Fruit fly (Drosophila melanogaster) whole organism, embryonic: Measurements from ENCODE around the gene Scr.

ENCODE experiments used
- ATbp ChIP-seq: fragments of 200-800 bp; sonication (Bioruptor generic); optimal IDR thresholded peaks from 2 replicates; lab custom pipeline; 2017; ENCODE audit warnings: missing biosample characterization, mild to moderate bottlenecking, missing genetic modification characterization, missing genetic modification reagents
- Atf6 ChIP-seq: fragments of 200-800 bp; sonication (Bioruptor generic); IDR thresholded peaks from 2 replicates; pipeline ENCODE4 v1.3.6; 2022; ENCODE audit warnings: missing biosample characterization, missing genetic modification characterization
- BEAF-32 ChIP-seq: fragments of 200-800 bp; sonication (Bioruptor generic); optimal IDR thresholded peaks from 3 replicates; lab custom pipeline; 2017; ENCODE audit warnings: missing biosample characterization, missing genetic modification characterization, mild to moderate bottlenecking, moderate library complexity, missing genetic modification reagents
- Bdp1 ChIP-seq: fragments of 200-800 bp; sonication (Bioruptor generic); optimal IDR thresholded peaks from 3 replicates; lab custom pipeline; 2016; ENCODE audit warnings: missing biosample characterization, missing genetic modification characterization
- CG10209 ChIP-seq: fragments of 200-800 bp; sonication (Bioruptor generic); optimal IDR thresholded peaks from 3 replicates; lab custom pipeline; 2017; ENCODE audit warnings: missing biosample characterization, mild to moderate bottlenecking, missing genetic modification characterization, missing genetic modification reagents
- CG11456 ChIP-seq: fragments of 200-800 bp; sonication (Bioruptor generic); IDR thresholded peaks from 3 replicates; pipeline ENCODE4 v1.3.6; 2022; ENCODE audit warnings: missing biosample characterization, missing genetic modification characterization
- CG11504 ChIP-seq: fragments of 200-800 bp; sonication (Bioruptor generic); optimal IDR thresholded peaks from 3 replicates; lab custom pipeline; 2019; ENCODE audit warnings: missing biosample characterization, mild to moderate bottlenecking, missing genetic modification characterization, moderate library complexity
- CG13287 ChIP-seq: fragments of 200-800 bp; sonication (Bioruptor generic); IDR thresholded peaks from 2 replicates; pipeline ENCODE4 v1.3.6; 2022; ENCODE audit warnings: missing biosample characterization, missing genetic modification characterization; ENCODE audit not compliant: partially characterized antibody
- CG14860 ChIP-seq: fragments of 200-800 bp; sonication (Bioruptor generic); IDR thresholded peaks from 3 replicates; pipeline ENCODE4 v1.3.6; 2022; ENCODE audit warnings: missing biosample characterization, missing genetic modification characterization; ENCODE audit not compliant: partially characterized antibody
- CG14965 ChIP-seq: fragments of 200-800 bp; sonication (Bioruptor generic); optimal IDR thresholded peaks from 2 replicates; lab custom pipeline; 2016; ENCODE audit warnings: missing biosample characterization, missing genetic modification characterization, borderline replicate concordance
- CG15011 ChIP-seq: fragments of 200-800 bp; sonication (Bioruptor generic); optimal IDR thresholded peaks from 3 replicates; lab custom pipeline; 2018; ENCODE audit warnings: missing biosample characterization, mild to moderate bottlenecking, missing genetic modification characterization
- CG15601 ChIP-seq: fragments of 200-800 bp; sonication (Bioruptor generic); optimal IDR thresholded peaks from 3 replicates; lab custom pipeline; 2019; ENCODE audit warnings: missing biosample characterization, mild to moderate bottlenecking, missing genetic modification characterization, moderate library complexity
- CG15696 ChIP-seq: fragments of 200-800 bp; sonication (Bioruptor generic); optimal IDR thresholded peaks from 2 replicates; lab custom pipeline; 2019; ENCODE audit warnings: missing biosample characterization, mild to moderate bottlenecking, missing genetic modification characterization, moderate library complexity
- CG1603 ChIP-seq: fragments of 200-800 bp; sonication (Bioruptor generic); optimal IDR thresholded peaks from 2 replicates; lab custom pipeline; 2019; ENCODE audit warnings: missing biosample characterization, mild to moderate bottlenecking, missing genetic modification characterization, moderate library complexity
- CG18619 ChIP-seq: fragments of 200-800 bp; sonication (Bioruptor generic); optimal IDR thresholded peaks from 3 replicates; lab custom pipeline; 2017; ENCODE audit warnings: missing biosample characterization, mild to moderate bottlenecking, missing genetic modification characterization
- CG30020 ChIP-seq: fragments of 200-800 bp; optimal IDR thresholded peaks from 2 replicates; lab custom pipeline; 2019; ENCODE audit warnings: missing biosample characterization, mild to moderate bottlenecking, missing genetic modification characterization, moderate library complexity
- CG4730 ChIP-seq: fragments of 200-800 bp; sonication (Bioruptor generic); IDR thresholded peaks from 2 replicates; pipeline ENCODE4 v1.3.6; 2022; ENCODE audit warnings: missing biosample characterization, missing genetic modification characterization
- CG7271 ChIP-seq: fragments of 200-800 bp; sonication (Bioruptor generic); optimal IDR thresholded peaks from 2 replicates; lab custom pipeline; 2018; ENCODE audit warnings: missing biosample characterization, mild to moderate bottlenecking, missing genetic modification characterization, moderate library complexity
- D19B ChIP-seq: fragments of 200-800 bp; sonication (Bioruptor generic); optimal IDR thresholded peaks from 2 replicates; lab custom pipeline; 2017; ENCODE audit warnings: missing biosample characterization, mild to moderate bottlenecking, missing genetic modification characterization
- Eip74EF ChIP-seq, 2 experiments: fragments of 200-800 bp in 1 of 2; fragments of >200 bp in 1 of 2; sonication (Bioruptor generic) in 1 of 2; optimal IDR thresholded peaks; 2 replicates each; lab custom pipeline; 2017 to 2019; ENCODE audit warnings: missing biosample characterization in 2 of 2, missing genetic modification characterization in 2 of 2, mild to moderate bottlenecking in 1 of 2, moderate library complexity in 1 of 2
- Elba2 ChIP-seq: fragments of 200-800 bp; sonication (Bioruptor generic); optimal IDR thresholded peaks from 3 replicates; lab custom pipeline; 2016; ENCODE audit warnings: missing biosample characterization, missing genetic modification characterization
- Fer2 ChIP-seq: fragments of 200-800 bp; sonication (Bioruptor generic); optimal IDR thresholded peaks from 2 replicates; lab custom pipeline; 2018; ENCODE audit warnings: missing biosample characterization, mild to moderate bottlenecking, missing genetic modification characterization, moderate library complexity
- Lhr ChIP-seq: fragments of 200-800 bp; sonication (Bioruptor generic); optimal IDR thresholded peaks from 3 replicates; lab custom pipeline; 2017; ENCODE audit warnings: mild to moderate bottlenecking, missing biosample characterization, missing genetic modification reagents, missing genetic modification characterization
- Lim3 ChIP-seq: fragments of 200-800 bp; sonication (Bioruptor generic); IDR thresholded peaks from 2 replicates; pipeline ENCODE4 v1.3.6; 2022; ENCODE audit warnings: missing biosample characterization, missing genetic modification characterization
- MTF-1 ChIP-seq: fragments of 200-800 bp; sonication (Bioruptor generic); optimal IDR thresholded peaks from 2 replicates; lab custom pipeline; 2018; ENCODE audit warnings: missing biosample characterization, mild to moderate bottlenecking, missing genetic modification characterization, borderline replicate concordance
- NK7.1 ChIP-seq: fragments of 200-800 bp; sonication (Bioruptor generic); optimal IDR thresholded peaks from 3 replicates; lab custom pipeline; 2016; ENCODE audit warnings: missing biosample characterization, missing genetic modification characterization
- Pdp1 ChIP-seq, 2 experiments: fragments of 200-800 bp; sonication (Bioruptor generic); optimal IDR thresholded peaks; 3 replicates each; lab custom pipeline; 2016; ENCODE audit warnings: missing biosample characterization in 2 of 2, missing genetic modification characterization in 2 of 2, mild to moderate bottlenecking in 1 of 2, moderate library complexity in 1 of 2
- Xbp1 ChIP-seq: fragments of 200-800 bp; sonication (Bioruptor generic); optimal IDR thresholded peaks from 3 replicates; lab custom pipeline; 2016; ENCODE audit warnings: missing biosample characterization, mild to moderate bottlenecking, missing genetic modification characterization
- ac ChIP-seq: fragments of 200-800 bp; sonication (Bioruptor generic); optimal IDR thresholded peaks from 3 replicates; lab custom pipeline; 2017; ENCODE audit warnings: missing biosample characterization, mild to moderate bottlenecking, missing genetic modification characterization
- amos ChIP-seq: fragments of 200-800 bp; sonication (Bioruptor generic); IDR thresholded peaks from 2 replicates; pipeline ENCODE4 v1.3.6; 2022; ENCODE audit warnings: missing biosample characterization, missing genetic modification characterization; ENCODE audit not compliant: partially characterized antibody
- ase ChIP-seq: fragments of 200-800 bp; sonication (Bioruptor generic); IDR thresholded peaks from 3 replicates; pipeline ENCODE4 v1.3.6; 2022; ENCODE audit warnings: missing biosample characterization, missing genetic modification characterization
- bigmax ChIP-seq: fragments of 200-800 bp; sonication (Bioruptor generic); optimal IDR thresholded peaks from 2 replicates; lab custom pipeline; 2018; ENCODE audit warnings: missing biosample characterization, mild to moderate bottlenecking, missing genetic modification characterization
- cato ChIP-seq: fragments of 200-800 bp; sonication (Bioruptor generic); optimal IDR thresholded peaks from 2 replicates; lab custom pipeline; 2016; ENCODE audit warnings: missing biosample characterization, missing genetic modification characterization, borderline replicate concordance
- chinmo ChIP-seq: fragments of 200-800 bp; sonication (Bioruptor generic); IDR thresholded peaks from 4 replicates; pipeline ENCODE4 v1.3.6; 2022; ENCODE audit warnings: missing biosample characterization, missing genetic modification characterization; ENCODE audit not compliant: partially characterized antibody
- corto ChIP-seq: fragments of 200-800 bp; sonication (Bioruptor generic); optimal IDR thresholded peaks from 2 replicates; lab custom pipeline; 2016; ENCODE audit warnings: missing biosample characterization, mild to moderate bottlenecking, missing genetic modification characterization, moderate library complexity
- disco-r ChIP-seq: fragments of 200-800 bp; sonication (Bioruptor generic); optimal IDR thresholded peaks from 2 replicates; lab custom pipeline; 2016; ENCODE audit warnings: missing biosample characterization, missing genetic modification characterization
- gce ChIP-seq: fragments of 200-800 bp; sonication (Bioruptor generic); IDR thresholded peaks from 3 replicates; pipeline ENCODE4 v1.3.6; 2022; ENCODE audit warnings: missing biosample characterization, missing genetic modification characterization
- her ChIP-seq: fragments of 200-800 bp; sonication (Bioruptor generic); optimal IDR thresholded peaks from 2 replicates; lab custom pipeline; 2016; ENCODE audit warnings: missing biosample characterization, missing genetic modification characterization
- insv ChIP-seq, 2 experiments: fragments of 200-800 bp; sonication (Bioruptor generic); optimal IDR thresholded peaks; 3 replicates each; lab custom pipeline; 2016 to 2018; ENCODE audit warnings: missing biosample characterization in 2 of 2, missing genetic modification characterization in 2 of 2
- jing ChIP-seq: fragments of 200-800 bp; sonication (Bioruptor generic); optimal IDR thresholded peaks from 2 replicates; lab custom pipeline; 2018; ENCODE audit warnings: missing biosample characterization, mild to moderate bottlenecking, missing genetic modification characterization
- knrl ChIP-seq: fragments of 200-800 bp; sonication (Bioruptor generic); IDR thresholded peaks from 3 replicates; pipeline ENCODE4 v1.3.6; 2022; ENCODE audit warnings: missing biosample characterization, missing genetic modification characterization; ENCODE audit not compliant: partially characterized antibody
- nau ChIP-seq: fragments of 200-800 bp; sonication (Bioruptor generic); optimal IDR thresholded peaks from 3 replicates; lab custom pipeline; 2017; ENCODE audit warnings: missing biosample characterization, mild to moderate bottlenecking, missing genetic modification characterization, missing genetic modification reagents
- phol ChIP-seq: fragments of 200-800 bp; sonication (Bioruptor generic); optimal IDR thresholded peaks from 3 replicates; lab custom pipeline; 2018; ENCODE audit warnings: missing biosample characterization, mild to moderate bottlenecking, missing genetic modification characterization, moderate library complexity
- pita ChIP-seq: fragments of 200-800 bp; sonication (Bioruptor generic); optimal IDR thresholded peaks from 2 replicates; lab custom pipeline; 2017; ENCODE audit warnings: missing biosample characterization, mild to moderate bottlenecking, missing genetic modification characterization
- pzg ChIP-seq: fragments of 200-800 bp; sonication (Bioruptor generic); optimal IDR thresholded peaks from 3 replicates; lab custom pipeline; 2018; ENCODE audit warnings: missing biosample characterization, mild to moderate bottlenecking, missing genetic modification characterization, moderate library complexity
- sd ChIP-seq: fragments of 200-800 bp; sonication (Bioruptor generic); optimal IDR thresholded peaks from 3 replicates; lab custom pipeline; 2018; ENCODE audit warnings: missing biosample characterization, mild to moderate bottlenecking, missing genetic modification characterization, moderate library complexity
- stc ChIP-seq: fragments of 200-800 bp; sonication (Bioruptor generic); IDR thresholded peaks from 2 replicates; pipeline ENCODE4 v1.3.6; 2022; ENCODE audit warnings: missing biosample characterization, missing genetic modification characterization
- tll ChIP-seq, 2 experiments: fragments of 200-800 bp in 1 of 2; fragments of >200 bp in 1 of 2; sonication (Bioruptor generic) in 1 of 2; optimal IDR thresholded peaks; 2 replicates each; lab custom pipeline; 2017 to 2019; ENCODE audit warnings: missing biosample characterization in 2 of 2, missing genetic modification characterization in 2 of 2, mild to moderate bottlenecking in 1 of 2, moderate library complexity in 1 of 2
- zen ChIP-seq: fragments of 200-800 bp; sonication (Bioruptor generic); optimal IDR thresholded peaks from 3 replicates; lab custom pipeline; 2018; ENCODE audit warnings: missing biosample characterization, mild to moderate bottlenecking, missing genetic modification characterization, moderate library complexity

The Scr gene

DNA sequence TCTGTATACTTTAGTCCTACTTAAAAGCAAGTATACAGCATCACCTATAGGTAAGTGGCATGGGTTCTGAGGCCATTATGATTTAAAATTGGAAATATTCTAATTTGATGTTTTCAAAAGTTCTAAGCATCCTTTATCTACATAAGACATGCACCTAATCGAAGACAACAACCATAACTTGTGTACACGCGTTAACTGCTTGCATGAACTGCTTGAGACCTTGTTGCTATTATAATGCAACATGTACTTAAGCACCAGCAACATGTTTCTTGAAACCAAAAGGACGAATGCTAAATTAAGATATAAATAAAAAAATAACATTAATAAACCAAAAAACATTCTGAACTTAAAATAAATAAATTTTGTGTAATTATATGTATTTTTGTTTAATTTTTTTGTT, 21.1 kb upstream of the Scr start (continued):
- TF ChIP-seq CG4730 (GFP tag; lab: Robert Waterston, UW) (no peak), cato (no peak), Fer2 (tag; lab: Kevin White, UChicago) (no peak), CG18619 (GFP tag; lab: Kevin White, UChicago) (no peak), insv (GFP tag; optimal IDR thresholded peaks at IDR 0.05; lab: Kevin White, UChicago) (peak; percentile 92 to 100), CG11456 (GFP tag; lab: Robert Waterston, UW) (no peak), CG15011 (GFP tag; lab: Kevin White, UChicago) (no peak), phol (peak; percentile 49), CG15696 (peak; percentile 44), Xbp1 (GFP tag; lab: Kevin White, UChicago) (no peak), disco-r (GFP tag; lab: Kevin White, UChicago) (no peak), nau (GFP tag; lab: Kevin White, UChicago) (no peak), bigmax (no peak), chinmo (GFP tag; lab: Robert Waterston, UW) (0 out of 4 replicates have a peak, but pooled peaks have one; percentile 38), pzg (GFP tag; lab: Kevin White, UChicago) (no peak), pita (GFP tag; lab: Kevin White, UChicago) (peak; percentile 82), zen (tag; lab: Kevin White, UChicago) (peak; percentile 90), Lim3 (no peak), D19B (no peak), her (no peak), CG11504 (tag; lab: Kevin White, UChicago) (peak; percentile 100), knrl (GFP tag; lab: Robert Waterston, UW) (peak; percentile 9; the same call in 1 of the 3 replicates), MTF-1 (GFP tag; lab: Kevin White, UChicago) (no peak), sd (tag; lab: Kevin White, UChicago) (no peak), CG1603 (tag; lab: Kevin White, UChicago) (peak; percentile 26), CG30020 (tag; lab: Kevin White, UChicago) (no peak), Lhr (GFP tag; lab: Kevin White, UChicago) (peak; percentile 29), BEAF-32 (no peak), Eip74EF (GFP tag; optimal IDR thresholded peaks at IDR 0.05; lab: Kevin White, UChicago) (peak in 1 of 2 experiments; percentile 14), amos (GFP tag; lab: Robert Waterston, UW) (peak; percentile 42; the same call in 1 of the 2 replicates), CG10209 (no peak), Bdp1 (GFP tag; lab: Kevin White, UChicago) (peak; percentile 8), tll (GFP tag; optimal IDR thresholded peaks at IDR 0.05; lab: Kevin White, UChicago) (peak in 1 of 2 experiments; percentile 15), CG14965 (peak; percentile 96)

DNA sequence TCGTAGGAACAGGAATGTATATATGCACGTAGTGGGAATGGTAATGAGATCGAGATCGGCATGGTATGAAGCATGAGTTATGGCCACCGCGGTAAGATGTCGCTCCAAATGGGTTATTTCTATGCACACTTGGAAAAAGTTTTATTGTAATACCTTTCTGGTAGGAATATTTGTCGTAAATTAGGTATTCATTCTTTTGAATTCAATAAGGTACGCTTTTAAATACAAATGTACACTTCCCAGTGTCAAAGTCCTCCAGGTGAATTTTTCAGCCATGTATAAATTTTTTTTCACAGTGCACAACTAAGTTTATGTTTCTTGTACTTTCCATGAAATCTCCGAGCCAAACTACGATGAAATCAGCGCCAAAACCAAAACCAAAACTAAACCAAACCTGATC, 19.5 kb upstream of the Scr start:
- TF ChIP-seq Atf6 (GFP tag; lab: Robert Waterston, UW) (no peak), corto (no peak), CG7271 (no peak), ase (GFP tag; lab: Robert Waterston, UW) (0 out of 3 replicates have a peak, but pooled peaks have one; percentile 9), ac (no peak), ATbp (GFP tag; lab: Kevin White, UChicago) (no peak), Elba2 (no peak), Pdp1 (GFP tag; optimal IDR thresholded peaks at IDR 0.05; lab: Kevin White, UChicago) (peak in 1 of 2 experiments; percentile 22), CG13287 (no peak), gce (no peak), CG14860 (GFP tag; lab: Robert Waterston, UW) (no peak), CG10209 (peak; percentile 11), NK7.1 (no peak), stc (GFP tag; lab: Robert Waterston, UW) (no peak), CG15601 (tag; lab: Kevin White, UChicago) (no peak), Lhr (GFP tag; lab: Kevin White, UChicago) (no peak), jing (no peak)
